Fruit fly (Drosophila melanogaster): Measurements from ENCODE around the gene CG3021.
A peak's percentile ranks its signal among the peaks of the same experiment; 100 is the strongest.

The CG3021 gene

DNA sequence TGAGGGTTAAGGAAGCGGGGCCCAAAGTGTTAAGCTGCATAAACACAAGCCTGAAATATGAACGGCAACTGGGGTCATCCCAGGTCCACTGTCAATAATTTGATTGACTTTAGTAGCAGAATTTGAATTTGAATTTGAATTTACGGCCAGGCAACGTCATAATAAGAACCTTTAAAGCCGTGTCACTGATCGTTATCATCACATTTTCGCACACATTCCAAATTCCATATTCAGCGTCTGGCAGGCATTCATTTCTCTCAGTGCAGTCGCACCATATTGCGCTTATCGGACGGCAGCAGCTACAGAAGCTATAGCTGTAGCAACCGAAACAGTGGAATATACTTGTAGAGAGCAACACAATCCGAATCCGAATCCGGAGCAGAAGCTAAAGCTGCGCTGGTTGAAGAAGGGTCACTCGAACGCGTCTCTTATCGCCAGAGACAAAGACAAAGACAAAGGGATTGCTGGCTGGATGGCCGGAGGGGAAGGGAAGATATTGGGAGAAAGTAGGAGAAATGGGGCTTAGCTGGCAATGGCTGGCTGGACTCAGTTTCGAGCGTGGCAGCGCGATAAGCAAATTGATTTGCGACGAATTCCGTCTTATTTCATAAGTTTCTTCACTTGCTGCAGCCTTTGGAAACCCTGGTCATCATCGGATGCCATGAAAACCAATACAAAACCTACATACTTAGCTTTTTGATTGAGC is 26.2 kb downstream of the CG3021 start:
- TF ChIP-seq fru (GFP tag; optimal IDR thresholded peaks at IDR 0.05) (peak; percentile 67), ey (GFP tag; optimal IDR thresholded peaks at IDR 0.05) (peak; percentile 61), N (GFP tag; optimal IDR thresholded peaks at IDR 0.05) (no peak), CrebA (GFP tag; optimal IDR thresholded peaks at IDR 0.05; ENCODE audit: borderline replicate concordance) (no peak), dsf (GFP tag; optimal IDR thresholded peaks at IDR 0.05; ENCODE audit: borderline replicate concordance) (no peak), GATAd (GFP tag; optimal IDR thresholded peaks at IDR 0.05) (no peak), woc (GFP tag; optimal IDR thresholded peaks at IDR 0.05) (no peak), usp (GFP tag; optimal IDR thresholded peaks at IDR 0.05) (no peak), br (GFP tag; optimal IDR thresholded peaks at IDR 0.05) (peak; percentile 69), CG9705 (GFP tag; optimal IDR thresholded peaks at IDR 0.05) (no peak), Hr83 (GFP tag; optimal IDR thresholded peaks at IDR 0.05; ENCODE audit: poor library complexity, severe bottlenecking) (peak; percentile 31), Abd-B (GFP tag; optimal IDR thresholded peaks at IDR 0.05) (no peak), jim (GFP tag; optimal IDR thresholded peaks at IDR 0.05) (no peak), brk (GFP tag; optimal IDR thresholded peaks at IDR 0.05) (peak; percentile 41), Rel (GFP tag; optimal IDR thresholded peaks at IDR 0.05) (no peak), Rel (tag; optimal IDR thresholded peaks at IDR 0.05) (peak; percentile 17), Hnf4 (GFP tag; optimal IDR thresholded peaks at IDR 0.05) (peak; percentile 68), psq (GFP tag; optimal IDR thresholded peaks at IDR 0.05) (peak; percentile 47), Sp1 (GFP tag; optimal IDR thresholded peaks at IDR 0.05) (peak; percentile 52), h (GFP tag; optimal IDR thresholded peaks at IDR 0.05) (peak; percentile 75), Vsx2 (GFP tag; optimal IDR thresholded peaks at IDR 0.05; ENCODE audit: partially characterized antibody) (no peak), dmrt93B (GFP tag; optimal IDR thresholded peaks at IDR 0.05) (peak; percentile 40), CG32264 (GFP tag; optimal IDR thresholded peaks at IDR 0.05) (no peak), HLH106 (tag; optimal IDR thresholded peaks at IDR 0.05) (peak; percentile 62), sv (GFP tag; optimal IDR thresholded peaks at IDR 0.05) (no peak), foxo (GFP tag; optimal IDR thresholded peaks at IDR 0.05) (peak in 1 of 2 experiments; percentile 78), Jra (GFP tag; optimal IDR thresholded peaks at IDR 0.05) (peak; percentile 32), OdsH (GFP tag; optimal IDR thresholded peaks at IDR 0.05) (peak; percentile 58), rgr (GFP tag; optimal IDR thresholded peaks at IDR 0.05) (peak; percentile 73)

DNA sequence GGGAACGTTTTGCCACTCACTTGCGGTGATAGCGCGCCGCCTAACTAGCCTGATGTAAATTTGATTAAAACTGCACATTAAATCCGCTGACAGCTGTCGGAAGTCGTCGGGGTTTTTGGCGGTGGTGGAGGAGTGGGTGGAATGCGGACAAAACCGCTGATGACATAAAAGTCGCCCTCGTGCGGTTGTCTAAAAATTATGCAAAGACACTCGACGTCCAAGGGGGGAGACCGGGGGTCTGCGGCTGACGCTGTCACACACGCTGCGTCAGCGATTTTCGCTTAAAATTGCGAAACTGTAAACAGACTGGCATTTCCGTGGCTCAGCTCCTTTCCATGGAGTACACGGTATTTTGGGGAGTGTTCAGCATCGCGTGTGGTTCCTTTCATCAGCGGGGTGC is 29.7 kb downstream of the CG3021 start:
- TF ChIP-seq dl (GFP tag; optimal IDR thresholded peaks at IDR 0.05; ENCODE audit: insufficient read depth in 1 of 2, partially characterized antibody in 2 of 2): no peak
- no peak for TF ChIP-seq usp (GFP tag; optimal IDR thresholded peaks at IDR 0.05)
- no peak for TF ChIP-seq sage (GFP tag; optimal IDR thresholded peaks at IDR 0.05)
- no peak for TF ChIP-seq HLH106 (tag; optimal IDR thresholded peaks at IDR 0.05)
- no peak for TF ChIP-seq rgr (GFP tag; optimal IDR thresholded peaks at IDR 0.05)
- TF ChIP-seq Abd-B (GFP tag; optimal IDR thresholded peaks at IDR 0.05): no peak
- TF ChIP-seq lola (GFP tag; optimal IDR thresholded peaks at IDR 0.05): no peak
- TF ChIP-seq fru (GFP tag; optimal IDR thresholded peaks at IDR 0.05): no peak
- no peak for TF ChIP-seq Myc (optimal IDR thresholded peaks at IDR 0.05)
- no peak for TF ChIP-seq dmrt93B (GFP tag; optimal IDR thresholded peaks at IDR 0.05)
- no peak for TF ChIP-seq Dif (GFP tag; optimal IDR thresholded peaks at IDR 0.05; ENCODE audit: partially characterized antibody)
- no peak for TF ChIP-seq Hnf4 (GFP tag; optimal IDR thresholded peaks at IDR 0.05)
- TF ChIP-seq Hr78 (GFP tag; optimal IDR thresholded peaks at IDR 0.05): no peak
- TF ChIP-seq CrebA (GFP tag; optimal IDR thresholded peaks at IDR 0.05; ENCODE audit: borderline replicate concordance): no peak
- no peak for TF ChIP-seq GATAd (GFP tag; optimal IDR thresholded peaks at IDR 0.05)

DNA sequence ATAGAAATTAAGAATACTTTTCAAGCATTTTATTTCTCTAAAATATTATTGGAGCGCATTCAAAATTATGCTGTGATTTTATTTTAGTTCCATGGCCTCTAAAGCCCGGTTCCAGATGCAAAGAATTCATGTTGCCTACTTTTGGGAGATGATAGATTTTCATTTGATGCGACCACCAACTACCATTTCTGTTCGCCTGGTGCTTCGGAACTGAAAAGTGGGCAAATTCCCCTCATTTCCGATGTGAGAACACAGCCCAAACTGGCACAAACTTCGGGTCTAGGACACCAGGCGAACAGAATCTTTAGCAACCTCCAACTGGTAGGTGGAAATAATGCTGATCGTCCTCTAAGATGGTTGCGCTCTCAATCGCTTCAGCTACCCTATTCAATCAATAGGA is 36.6 kb downstream of the CG3021 start:
- no peak for TF ChIP-seq sage (GFP tag; optimal IDR thresholded peaks at IDR 0.05)
- TF ChIP-seq Abd-B (GFP tag; optimal IDR thresholded peaks at IDR 0.05): no peak
- TF ChIP-seq CrebA (GFP tag; optimal IDR thresholded peaks at IDR 0.05; ENCODE audit: borderline replicate concordance): no peak
- TF ChIP-seq dl (GFP tag; optimal IDR thresholded peaks at IDR 0.05; ENCODE audit: insufficient read depth in 1 of 2, partially characterized antibody in 2 of 2): no peak
- TF ChIP-seq Hr83 (GFP tag; optimal IDR thresholded peaks at IDR 0.05; ENCODE audit: poor library complexity, severe bottlenecking): no peak
- TF ChIP-seq Rel (GFP tag; optimal IDR thresholded peaks at IDR 0.05): no peak
- TF ChIP-seq Rel (tag; optimal IDR thresholded peaks at IDR 0.05): no peak
- TF ChIP-seq lola (GFP tag; optimal IDR thresholded peaks at IDR 0.05): no peak
- TF ChIP-seq Mio (GFP tag; optimal IDR thresholded peaks at IDR 0.05): no peak
- no peak for TF ChIP-seq br (GFP tag; optimal IDR thresholded peaks at IDR 0.05)
- TF ChIP-seq psq (GFP tag; optimal IDR thresholded peaks at IDR 0.05): no peak
- no peak for TF ChIP-seq sv (GFP tag; optimal IDR thresholded peaks at IDR 0.05)
- no peak for TF ChIP-seq dmrt93B (GFP tag; optimal IDR thresholded peaks at IDR 0.05)
- TF ChIP-seq Myc (optimal IDR thresholded peaks at IDR 0.05): no peak
- TF ChIP-seq Hr78 (GFP tag; optimal IDR thresholded peaks at IDR 0.05): no peak
- no peak for TF ChIP-seq Jra (GFP tag; optimal IDR thresholded peaks at IDR 0.05)
- TF ChIP-seq HLH106 (tag; optimal IDR thresholded peaks at IDR 0.05): no peak
- no peak for TF ChIP-seq jim (GFP tag; optimal IDR thresholded peaks at IDR 0.05)
- no peak for TF ChIP-seq pan (optimal IDR thresholded peaks at IDR 0.05)
